Fruit fly (Drosophila melanogaster) whole organism, embryonic: ENCODE data around the gene CG8369.

Experiments used
- CG10274 ChIP-seq: fragments of 200-800 bp; sonication (Bioruptor generic); optimal IDR thresholded peaks from 3 replicates; lab custom pipeline; 2017; ENCODE audit warnings: missing biosample characterization, mild to moderate bottlenecking, missing genetic modification characterization
- CG17359 ChIP-seq: fragments of 200-800 bp; sonication (Bioruptor generic); optimal IDR thresholded peaks from 3 replicates; lab custom pipeline; 2018; ENCODE audit warnings: missing biosample characterization, mild to moderate bottlenecking, missing genetic modification characterization, moderate library complexity
- CG3726 ChIP-seq: fragments of 200-800 bp; sonication (Bioruptor generic); IDR thresholded peaks from 3 replicates; pipeline ENCODE4, ENCODE4 v1.3.6; 2022; ENCODE audit warnings: missing biosample characterization, missing genetic modification characterization
- CG9727 ChIP-seq: fragments of 200-800 bp; sonication (Bioruptor generic); optimal IDR thresholded peaks from 3 replicates; lab custom pipeline; 2017; ENCODE audit warnings: missing biosample characterization, mild to moderate bottlenecking, missing genetic modification characterization
- ERR ChIP-seq: fragments of 200-800 bp; sonication (Bioruptor generic); optimal IDR thresholded peaks from 2 replicates; lab custom pipeline; 2016; ENCODE audit warnings: missing biosample characterization, missing genetic modification characterization
- H15 ChIP-seq: fragments of 200-800 bp; sonication (Bioruptor generic); IDR thresholded peaks from 3 replicates; pipeline ENCODE4 v1.3.6; 2022; ENCODE audit warnings: missing biosample characterization, missing genetic modification characterization
- Jarid2 ChIP-seq: fragments of 200-800 bp; sonication (Bioruptor generic); optimal IDR thresholded peaks from 3 replicates; lab custom pipeline; 2017; ENCODE audit warnings: mild to moderate bottlenecking, missing biosample characterization, missing genetic modification reagents, missing genetic modification characterization
- Taf1 ChIP-seq: fragments of 200-800 bp; sonication (Bioruptor generic); IDR thresholded peaks from 2 replicates; pipeline ENCODE4 v1.3.6; 2022; ENCODE audit warnings: missing biosample characterization, missing genetic modification characterization
- ase ChIP-seq: fragments of 200-800 bp; sonication (Bioruptor generic); IDR thresholded peaks from 3 replicates; pipeline ENCODE4 v1.3.6; 2022; ENCODE audit warnings: missing biosample characterization, missing genetic modification characterization
- gcm2 ChIP-seq: fragments of 200-800 bp; sonication (Bioruptor generic); optimal IDR thresholded peaks from 2 replicates; lab custom pipeline; 2016; ENCODE audit warnings: missing biosample characterization, missing genetic modification characterization
- nau ChIP-seq: fragments of 200-800 bp; sonication (Bioruptor generic); optimal IDR thresholded peaks from 3 replicates; lab custom pipeline; 2017; ENCODE audit warnings: missing biosample characterization, mild to moderate bottlenecking, missing genetic modification characterization, missing genetic modification reagents
- stwl ChIP-seq: fragments of 200-800 bp; sonication (Bioruptor generic); optimal IDR thresholded peaks from 3 replicates; lab custom pipeline; 2018; ENCODE audit warnings: missing biosample characterization, mild to moderate bottlenecking, missing genetic modification characterization, moderate library complexity
- toy ChIP-seq: fragments of 200-800 bp; sonication (Bioruptor generic); IDR thresholded peaks from 2 replicates; pipeline ENCODE4 v1.3.6; 2022; ENCODE audit warnings: missing biosample characterization, missing genetic modification characterization

DNA sequence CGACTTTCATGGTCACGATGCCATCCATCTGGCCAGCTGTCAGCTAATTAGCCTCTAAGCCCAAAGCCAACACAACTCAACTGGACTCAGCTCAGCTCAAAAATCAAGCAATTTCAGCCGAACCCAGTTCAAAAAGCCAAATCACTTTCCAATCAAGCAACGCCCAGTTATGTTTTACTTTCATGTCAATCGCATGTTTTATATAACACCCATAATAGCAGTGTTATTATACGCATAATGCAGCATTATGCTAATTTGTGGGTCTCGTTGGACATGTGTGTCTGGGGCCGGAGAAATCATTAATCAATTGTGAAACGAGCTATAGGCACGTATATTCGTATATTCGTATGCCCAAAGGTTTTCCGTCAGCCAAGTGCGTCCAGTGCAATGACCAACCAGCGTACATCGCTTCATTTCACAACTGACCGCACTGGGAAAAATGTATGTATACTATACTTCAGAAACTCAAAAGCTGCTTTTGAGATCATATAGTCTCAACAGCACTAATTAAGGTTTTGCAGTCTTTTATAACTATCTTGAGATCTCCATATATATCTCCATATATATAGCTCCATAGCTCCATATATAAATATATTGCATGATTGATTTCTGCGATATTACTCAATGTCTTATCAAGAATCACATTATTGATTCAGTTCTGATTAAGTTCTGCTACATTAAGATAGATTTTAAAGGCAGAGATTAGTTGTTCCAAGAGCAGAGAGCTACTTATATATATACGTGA, 34.1 kb upstream of the CG8369 start:
- TF ChIP-seq toy (GFP tag; lab: Robert Waterston, UW): no peak
- TF ChIP-seq ase (GFP tag; lab: Robert Waterston, UW): no peak
- no peak for TF ChIP-seq gcm2
- TF ChIP-seq CG17359 (tag; lab: Kevin White, UChicago): no peak
- TF ChIP-seq CG9727 (GFP tag; lab: Kevin White, UChicago): no peak
- TF ChIP-seq H15: no peak
- TF ChIP-seq nau (GFP tag; lab: Kevin White, UChicago): no peak
- no peak for TF ChIP-seq ERR (GFP tag; lab: Kevin White, UChicago)
- no peak for TF ChIP-seq CG3726
- no peak for TF ChIP-seq stwl
- no peak for TF ChIP-seq CG10274 (GFP tag; lab: Kevin White, UChicago)
- TF ChIP-seq Jarid2 (GFP tag; lab: Kevin White, UChicago): no peak
- no peak for TF ChIP-seq Taf1
